Worm (Caenorhabditis elegans): ENCODE data around the gene his-2.

ce11 chrV:16023051-16023450 lies 19.0 kb downstream of the his-2 start, which contains the start of gene cwc-15:
- no peak for TF ChIP-seq nhr-19 (GFP tag; conservative IDR thresholded peaks at IDR 0.05)
- TF ChIP-seq pax-3 (tag; optimal IDR thresholded peaks at IDR 0.05) = no peak
- no peak for TF ChIP-seq pqm-1 (tag; optimal IDR thresholded peaks at IDR 0.05)
- no peak for TF ChIP-seq efl-3 (GFP tag; optimal IDR thresholded peaks at IDR 0.05)
- TF ChIP-seq zag-1 (tag; optimal IDR thresholded peaks at IDR 0.05) = no peak
- TF ChIP-seq ama-1 (optimal IDR thresholded peaks at IDR 0.05) = no peak
- TF ChIP-seq mdl-1 (tag; optimal IDR thresholded peaks at IDR 0.05) = no peak
- no peak for TF ChIP-seq nhr-11 (tag; optimal IDR thresholded peaks at IDR 0.05)
- TF ChIP-seq nhr-84 (tag; optimal IDR thresholded peaks at IDR 0.05) = no peak
